Worm (Caenorhabditis elegans): ENCODE measurements around the gene srh-268.
A peak's percentile ranks its signal among the peaks of the same experiment; 100 is the strongest.

The srh-268 gene

ce11 chrV:7570955-7571354 is 31.8 kb downstream of the srh-268 start, which contains the start of gene F19F10.14:
F19F10.14 (minus strand) TSS chrV:7571055.
- TF ChIP-seq ceh-28 (tag; optimal IDR thresholded peaks at IDR 0.05) (no peak), egl-27 (tag; optimal IDR thresholded peaks at IDR 0.05) (no peak), ceh-16 (tag; optimal IDR thresholded peaks at IDR 0.05) (no peak), lin-15B (tag; optimal IDR thresholded peaks at IDR 0.05) (no peak), nhr-25 (tag; optimal IDR thresholded peaks at IDR 0.05) (no peak), nhr-43 (tag; optimal IDR thresholded peaks at IDR 0.05; ENCODE audit: poor library complexity, severe bottlenecking) (no peak), jun-1 (tag; optimal IDR thresholded peaks at IDR 0.05) (no peak), ZK546.5 (tag; optimal IDR thresholded peaks at IDR 0.05) (no peak), ztf-4 (tag; optimal IDR thresholded peaks at IDR 0.05) (no peak), nhr-77 (tag; optimal IDR thresholded peaks at IDR 0.05) (no peak), nhr-12 (tag; optimal IDR thresholded peaks at IDR 0.05) (no peak), lin-39 (tag; optimal IDR thresholded peaks at IDR 0.05) (no peak), ceh-82 (tag; optimal IDR thresholded peaks at IDR 0.05) (no peak), R02D3.7 (tag; optimal IDR thresholded peaks at IDR 0.05) (no peak), aly-2 (tag; optimal IDR thresholded peaks at IDR 0.05) (no peak), mml-1 (tag; optimal IDR thresholded peaks at IDR 0.05) (no peak), nhr-28 (tag; optimal IDR thresholded peaks at IDR 0.05) (no peak)

ce11 chrV:7575563-7575962 is 36.4 kb downstream of the srh-268 start, which contains the start of the genes snu-66 and ints-9:
snu-66 (minus strand) TSS chrV:7575670.
ints-9 (plus strand) TSS chrV:7575802.
- peak; percentile 14 for TF ChIP-seq jun-1 (tag; optimal IDR thresholded peaks at IDR 0.05)
- peak; percentile 77 for TF ChIP-seq lin-15B (tag; optimal IDR thresholded peaks at IDR 0.05)
- no peak for TF ChIP-seq skn-1 (tag; optimal IDR thresholded peaks at IDR 0.05)
- TF ChIP-seq ama-1 (optimal IDR thresholded peaks at IDR 0.05), result no peak
- no peak for TF ChIP-seq ceh-82 (tag; optimal IDR thresholded peaks at IDR 0.05)
- TF ChIP-seq snpc-4 (tag; optimal IDR thresholded peaks at IDR 0.05), result peak; percentile 83
- TF ChIP-seq nhr-11 (tag; optimal IDR thresholded peaks at IDR 0.05), result no peak
- TF ChIP-seq nhr-23 (tag; optimal IDR thresholded peaks at IDR 0.05), result peak; percentile 76
- no peak for TF ChIP-seq nhr-237 (tag; optimal IDR thresholded peaks at IDR 0.05)
- peak; percentile 67 for TF ChIP-seq pha-4 (tag; optimal IDR thresholded peaks at IDR 0.05)
- TF ChIP-seq nhr-25 (tag; optimal IDR thresholded peaks at IDR 0.05), result peak; percentile 38
- TF ChIP-seq fkh-2 (tag; optimal IDR thresholded peaks at IDR 0.05), result no peak
- TF ChIP-seq nhr-67 (tag; optimal IDR thresholded peaks at IDR 0.05), result no peak
- TF ChIP-seq nhr-77 (tag; optimal IDR thresholded peaks at IDR 0.05), result no peak
- TF ChIP-seq egl-27 (tag; optimal IDR thresholded peaks at IDR 0.05), result no peak
- TF ChIP-seq pqm-1 (tag; optimal IDR thresholded peaks at IDR 0.05), result no peak
- no peak for TF ChIP-seq ceh-16 (tag; optimal IDR thresholded peaks at IDR 0.05)
- peak; percentile 7 for TF ChIP-seq elt-2 (tag; optimal IDR thresholded peaks at IDR 0.05)
- TF ChIP-seq fkh-10 (GFP tag; optimal IDR thresholded peaks at IDR 0.05), result no peak
- no peak for TF ChIP-seq ceh-28 (tag; optimal IDR thresholded peaks at IDR 0.05)
- no peak for TF ChIP-seq unc-39 (tag; optimal IDR thresholded peaks at IDR 0.05)
- TF ChIP-seq eor-1 (tag; optimal IDR thresholded peaks at IDR 0.05), result no peak
- TF ChIP-seq hmg-11 (tag; optimal IDR thresholded peaks at IDR 0.05), result peak; percentile 18
- TF ChIP-seq R02D3.7 (tag; optimal IDR thresholded peaks at IDR 0.05), result peak; percentile 11
- peak; percentile 7 for TF ChIP-seq tbx-2 (tag; optimal IDR thresholded peaks at IDR 0.05)

ce11 chrV:7580378-7580777 is 41.3 kb downstream of the srh-268 start, which contains the start of gene ets-6:
ets-6 (minus strand) TSS chrV:7580546.
- peak; percentile 32 for TF ChIP-seq nhr-25 (tag; optimal IDR thresholded peaks at IDR 0.05)
- TF ChIP-seq nhr-23 (tag; optimal IDR thresholded peaks at IDR 0.05), result peak; percentile 61
- no peak for TF ChIP-seq ztf-11 (tag; optimal IDR thresholded peaks at IDR 0.05)
- TF ChIP-seq nhr-67 (tag; optimal IDR thresholded peaks at IDR 0.05), result no peak
- TF ChIP-seq unc-39 (tag; optimal IDR thresholded peaks at IDR 0.05), result no peak
- peak; percentile 23 for TF ChIP-seq pqm-1 (tag; optimal IDR thresholded peaks at IDR 0.05)
- TF ChIP-seq ceh-28 (tag; optimal IDR thresholded peaks at IDR 0.05), result peak; percentile 85
- TF ChIP-seq nhr-28 (tag; optimal IDR thresholded peaks at IDR 0.05), result no peak
- TF ChIP-seq snpc-4 (tag; optimal IDR thresholded peaks at IDR 0.05), result peak; percentile 45
- peak; percentile 73 for TF ChIP-seq lin-15B (tag; optimal IDR thresholded peaks at IDR 0.05)
- peak; percentile 46 for TF ChIP-seq hmg-11 (tag; optimal IDR thresholded peaks at IDR 0.05)
- no peak for TF ChIP-seq nhr-76 (tag; optimal IDR thresholded peaks at IDR 0.05)
- TF ChIP-seq pha-4 (tag; optimal IDR thresholded peaks at IDR 0.05), result peak; percentile 69
- TF ChIP-seq nfya-1 (tag; optimal IDR thresholded peaks at IDR 0.05; ENCODE audit: insufficient read depth), result peak; percentile 61
- TF ChIP-seq egl-5 (tag; optimal IDR thresholded peaks at IDR 0.05), result peak; percentile 18
- no peak for TF ChIP-seq jun-1 (tag; optimal IDR thresholded peaks at IDR 0.05)
- no peak for TF ChIP-seq ceh-82 (tag; optimal IDR thresholded peaks at IDR 0.05)
- peak; percentile 31 for TF ChIP-seq R02D3.7 (tag; optimal IDR thresholded peaks at IDR 0.05)
- TF ChIP-seq mdl-1 (tag; optimal IDR thresholded peaks at IDR 0.05), result no peak
- TF ChIP-seq ama-1 (optimal IDR thresholded peaks at IDR 0.05), result no peak
- no peak for TF ChIP-seq ceh-16 (tag; optimal IDR thresholded peaks at IDR 0.05)

All from whole organism, L3 larva.